Worm (Caenorhabditis elegans): ENCODE data around the gene srt-38.
"Not testable (repeated sequence)": the region's sequence is repeated elsewhere in the genome, so short reads cannot be mapped to it uniquely, and the experiment has no call there.

DNA sequence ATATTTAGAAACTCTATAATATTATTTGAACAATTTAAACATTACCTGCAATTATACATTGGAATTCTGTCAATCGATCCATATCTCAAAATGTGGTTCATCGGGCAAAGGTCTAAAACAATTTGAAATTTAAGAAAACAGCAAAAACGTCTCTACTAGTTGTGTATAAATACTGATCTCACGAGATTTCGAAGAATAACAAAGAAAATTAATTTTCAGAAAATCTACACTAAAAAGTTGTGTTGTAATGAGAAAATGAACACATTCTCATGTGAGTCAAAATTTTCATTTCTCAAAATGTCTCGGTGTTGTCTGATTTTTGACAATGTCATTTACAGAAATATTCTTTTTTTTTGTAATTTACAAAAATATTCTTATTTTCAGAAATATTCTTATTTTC lies 2.9 kb downstream of the srt-38 start, which contains the start of gene srt-36:
- TF ChIP-seq nfya-1 (tag; optimal IDR thresholded peaks at IDR 0.05; ENCODE audit: borderline replicate concordance, insufficient read depth); efl-1 (GFP tag; optimal IDR thresholded peaks at IDR 0.05); K12H6.12 (tag; optimal IDR thresholded peaks at IDR 0.05); attf-6 (GFP tag; IDR thresholded peaks at IDR 0.05); snpc-4 (GFP tag; optimal IDR thresholded peaks at IDR 0.05); snpc-4 (tag; optimal IDR thresholded peaks at IDR 0.05); D2030.7 (GFP tag; IDR thresholded peaks at IDR 0.05); hlh-26 (GFP tag; conservative IDR thresholded peaks at IDR 0.05); Y95B8A.8 (GFP tag; IDR thresholded peaks at IDR 0.05); mes-4 (tag; optimal IDR thresholded peaks at IDR 0.05); B0261.1 (tag; optimal IDR thresholded peaks at IDR 0.05); egl-44 (GFP tag; IDR thresholded peaks at IDR 0.05); lin-40 (tag; optimal IDR thresholded peaks at IDR 0.05); ama-1 (optimal IDR thresholded peaks at IDR 0.05); ama-1 (GFP tag; optimal IDR thresholded peaks at IDR 0.05): not testable (repeated sequence)
